Worm (Caenorhabditis elegans) whole organism, mixed stage, embryonic: Measurements from ENCODE around the gene twk-5.
A peak's percentile ranks its signal among the peaks of the same experiment; 100 is the strongest.

Experiments
- M03D4.4 ChIP-seq: sonication (generic microtip); optimal IDR thresholded peaks from 2 replicates; lab custom pipeline; 2017; ENCODE audit warnings: mild to moderate bottlenecking, missing genetic modification characterization, missing compliant biosample characterization
- bed-3 ChIP-seq: fragments of 200-800 bp; sonication (Bioruptor generic); optimal IDR thresholded peaks from 3 replicates; lab custom pipeline; 2018; ENCODE audit warnings: mild to moderate bottlenecking, missing genetic modification characterization, moderate library complexity, missing compliant biosample characterization
- blmp-1 ChIP-seq: fragments of 150-350 bp; optimal IDR thresholded peaks from 2 replicates; lab custom pipeline; 2014; ENCODE audit warnings: missing biosample characterization, missing genetic modification characterization
- ceh-39 ChIP-seq: fragments of 150-350 bp; optimal IDR thresholded peaks from 2 replicates; lab custom pipeline; 2014; ENCODE audit warnings: missing biosample characterization, missing genetic modification characterization
- ceh-43 ChIP-seq: fragments of 200-800 bp; sonication (Bioruptor generic); optimal IDR thresholded peaks from 2 replicates; lab custom pipeline; 2018; ENCODE audit warnings: mild to moderate bottlenecking, missing genetic modification characterization, moderate library complexity, missing compliant biosample characterization
- ceh-83 ChIP-seq: fragments of 200-800 bp; sonication (Bioruptor generic); optimal IDR thresholded peaks from 2 replicates; lab custom pipeline; 2018; ENCODE audit warnings: mild to moderate bottlenecking, missing genetic modification characterization, missing compliant biosample characterization
- ces-1 ChIP-seq: fragments of 150-350 bp; optimal IDR thresholded peaks from 2 replicates; lab custom pipeline; 2014; ENCODE audit warnings: missing biosample characterization, missing genetic modification reagents, missing genetic modification characterization
- cnd-1 ChIP-seq: fragments of 200-800 bp; sonication (Bioruptor generic); optimal IDR thresholded peaks from 2 replicates; lab custom pipeline; 2018; ENCODE audit warnings: mild to moderate bottlenecking, missing genetic modification characterization, missing compliant biosample characterization
- drap-1 ChIP-seq: fragments of 200-800 bp; sonication (Bioruptor generic); optimal IDR thresholded peaks from 3 replicates; lab custom pipeline; 2018; ENCODE audit warnings: mild to moderate bottlenecking, missing genetic modification characterization, missing compliant biosample characterization
- elt-1 ChIP-seq: sonication (generic microtip); optimal IDR thresholded peaks from 2 replicates; lab custom pipeline; 2017; ENCODE audit warnings: missing genetic modification characterization, mild to moderate bottlenecking, missing compliant biosample characterization, antibody characterized with exemption, moderate library complexity, borderline replicate concordance; ENCODE audit not compliant: insufficient read depth
- elt-3 ChIP-seq: fragments of 150-350 bp; optimal IDR thresholded peaks from 2 replicates; lab custom pipeline; 2014; ENCODE audit warnings: missing biosample characterization, missing genetic modification characterization
- flh-1 ChIP-seq: fragments of 200-800 bp; sonication (Bioruptor generic); optimal IDR thresholded peaks from 2 replicates; lab custom pipeline; 2018; ENCODE audit warnings: mild to moderate bottlenecking, missing genetic modification characterization, moderate library complexity, missing compliant biosample characterization
- ham-2 ChIP-seq: fragments of 200-800 bp; sonication (Bioruptor generic); optimal IDR thresholded peaks from 2 replicates; lab custom pipeline; 2018; ENCODE audit warnings: mild to moderate bottlenecking, missing genetic modification characterization, missing compliant biosample characterization
- hlh-1 ChIP-seq: fragments of 150-350 bp; optimal IDR thresholded peaks from 2 replicates; lab custom pipeline; 2014; ENCODE audit warnings: missing biosample characterization, missing genetic modification reagents, missing genetic modification characterization
- lin-13 ChIP-seq: fragments of 150-350 bp; optimal IDR thresholded peaks from 2 replicates; lab custom pipeline; 2014; ENCODE audit warnings: missing biosample characterization, missing genetic modification characterization
- lin-32 ChIP-seq: fragments of 200-800 bp; sonication (Bioruptor generic); optimal IDR thresholded peaks from 2 replicates; lab custom pipeline; 2018; ENCODE audit warnings: mild to moderate bottlenecking, missing genetic modification characterization, missing compliant biosample characterization
- lsy-2 ChIP-seq: fragments of 150-350 bp; optimal IDR thresholded peaks from 2 replicates; lab custom pipeline; 2014; ENCODE audit warnings: missing biosample characterization, missing genetic modification characterization
- mab-5 ChIP-seq: fragments of 150-350 bp; optimal IDR thresholded peaks from 2 replicates; lab custom pipeline; 2014; ENCODE audit warnings: missing biosample characterization, missing genetic modification characterization
- mep-1 ChIP-seq: fragments of 150-350 bp; optimal IDR thresholded peaks from 2 replicates; lab custom pipeline; 2017; ENCODE audit warnings: missing biosample characterization, missing genetic modification reagents, missing genetic modification characterization, inconsistent platforms
- mls-2 ChIP-seq: sonication (generic microtip); optimal IDR thresholded peaks from 2 replicates; lab custom pipeline; 2016; ENCODE audit warnings: mild to moderate bottlenecking, missing genetic modification characterization, moderate library complexity, missing compliant biosample characterization
- nhr-12 ChIP-seq: fragments of 150-350 bp; optimal IDR thresholded peaks from 2 replicates; lab custom pipeline; 2014; ENCODE audit warnings: missing biosample characterization, missing genetic modification characterization
- nhr-2 ChIP-seq: fragments of 150-350 bp; optimal IDR thresholded peaks from 2 replicates; lab custom pipeline; 2014; ENCODE audit warnings: missing biosample characterization, missing genetic modification characterization
- nhr-28 ChIP-seq: fragments of 150-350 bp; optimal IDR thresholded peaks from 2 replicates; lab custom pipeline; 2014; ENCODE audit warnings: missing biosample characterization, missing genetic modification characterization
- nhr-76 ChIP-seq: sonication (generic microtip); optimal IDR thresholded peaks from 2 replicates; lab custom pipeline; 2017; ENCODE audit warnings: missing biosample characterization, missing genetic modification characterization
- pha-4 ChIP-seq: fragments of 150-350 bp; optimal IDR thresholded peaks from 2 replicates; lab custom pipeline; 2018; ENCODE audit warnings: missing biosample characterization, missing genetic modification reagents, missing genetic modification characterization
- sptf-1 ChIP-seq: sonication (generic microtip); optimal IDR thresholded peaks from 2 replicates; lab custom pipeline; 2017; ENCODE audit warnings: mild to moderate bottlenecking, missing genetic modification characterization, moderate library complexity, missing compliant biosample characterization
- tbx-8 ChIP-seq: fragments of 200-800 bp; sonication (Bioruptor generic); optimal IDR thresholded peaks from 2 replicates; lab custom pipeline; 2018; ENCODE audit warnings: mild to moderate bottlenecking, missing genetic modification characterization, moderate library complexity, missing compliant biosample characterization
- unc-120 ChIP-seq: sonication (generic microtip); optimal IDR thresholded peaks from 2 replicates; lab custom pipeline; 2017; ENCODE audit warnings: missing genetic modification characterization, missing compliant biosample characterization; ENCODE audit not compliant: poor library complexity, severe bottlenecking
- unc-39 ChIP-seq: fragments of 150-350 bp; optimal IDR thresholded peaks from 2 replicates; lab custom pipeline; 2014; ENCODE audit warnings: missing biosample characterization, missing genetic modification characterization
- unc-62 ChIP-seq: fragments of 150-350 bp; optimal IDR thresholded peaks from 2 replicates; lab custom pipeline; 2014; ENCODE audit warnings: missing biosample characterization, missing genetic modification reagents, missing genetic modification characterization
- zip-8 ChIP-seq: fragments of 150-350 bp; optimal IDR thresholded peaks from 2 replicates; lab custom pipeline; 2014; ENCODE audit warnings: missing biosample characterization, missing genetic modification characterization
- ztf-11 ChIP-seq: fragments of 150-350 bp; optimal IDR thresholded peaks from 2 replicates; lab custom pipeline; 2014; ENCODE audit warnings: missing biosample characterization, missing genetic modification characterization

twk-5 gene

ce11 chrII:11521300-11521699 lies 36.2 kb upstream of the twk-5 start, which contains the start of gene Y62F5A.10:
Gene Y62F5A.10 (plus strand): TSS chrII:11521600.
- TF ChIP-seq ceh-39 (tag; lab: Kevin White, UChicago) (no peak), mep-1 (no peak), lin-32 (no peak)

ce11 chrII:11518184-11518583 lies 33.1 kb upstream of the twk-5 start, which contains the start of gene B0334.10:
Gene B0334.10 (plus strand): TSS chrII:11518484.
- TF ChIP-seq elt-3 (tag; lab: Kevin White, UChicago): no peak
- no peak for TF ChIP-seq ceh-43 (GFP tag; lab: Kevin White, UChicago)
- no peak for TF ChIP-seq blmp-1 (tag; lab: Kevin White, UChicago)
- no peak for TF ChIP-seq M03D4.4 (tag; lab: Kevin White, UChicago)
- no peak for TF ChIP-seq nhr-76 (tag; lab: Kevin White, UChicago)
- no peak for TF ChIP-seq mls-2 (tag; lab: Kevin White, UChicago)
- TF ChIP-seq elt-1 (tag; lab: Kevin White, UChicago): no peak
- no peak for TF ChIP-seq unc-39 (tag; lab: Kevin White, UChicago)
- TF ChIP-seq drap-1 (GFP tag; lab: Kevin White, UChicago): no peak
- TF ChIP-seq sptf-1: no peak
- no peak for TF ChIP-seq mab-5
- no peak for TF ChIP-seq lin-32

DNA sequence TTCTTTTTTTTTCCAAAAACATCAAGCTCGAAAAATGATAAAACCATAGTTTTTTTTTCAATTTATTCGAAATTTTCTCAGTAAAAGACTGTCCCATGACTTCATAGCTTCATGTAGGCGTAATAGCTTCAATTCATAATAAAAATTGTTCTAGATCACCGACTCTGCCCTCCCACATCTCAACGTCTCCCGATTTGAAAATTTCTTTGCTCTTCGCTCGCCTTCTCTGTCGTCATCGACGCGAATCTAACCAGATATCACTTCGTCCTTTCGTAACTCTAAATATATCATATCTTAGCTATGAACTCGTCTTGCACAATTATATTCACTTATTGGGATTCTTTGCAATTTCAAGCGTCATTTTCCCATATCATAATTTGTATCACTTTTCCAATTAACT lies 29.7 kb upstream of the twk-5 start, which contains the start of gene srh-44:
Gene srh-44 (plus strand): TSS at position 301 of the 400 bp plus-strand sequence.
- TF ChIP-seq unc-120 (tag; lab: Kevin White, UChicago) (no peak), elt-1 (tag; lab: Kevin White, UChicago) (no peak), nhr-76 (tag; lab: Kevin White, UChicago) (no peak)
- TF ChIP-seq, all 35 proteins: peak for 0

DNA sequence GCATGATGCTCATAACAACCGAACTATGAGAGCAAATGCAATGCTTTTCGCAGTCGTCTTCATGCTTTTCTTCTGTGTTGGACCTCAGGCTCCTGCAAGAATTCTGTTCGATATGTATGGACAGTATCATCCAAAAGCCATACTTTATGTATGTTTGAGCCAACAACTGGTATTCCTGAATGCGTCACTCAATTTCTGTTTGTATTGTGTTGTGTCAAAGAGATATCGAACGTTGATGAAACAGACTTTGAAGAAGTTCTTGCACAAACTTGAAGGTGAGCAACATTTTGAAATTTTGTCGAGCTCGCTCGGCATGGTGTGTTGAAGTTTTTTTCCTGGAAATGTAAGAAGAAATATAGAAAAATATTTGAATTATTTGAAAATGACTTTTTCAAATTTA lies 27.8 kb upstream of the twk-5 start:
- TF ChIP-seq lin-13 (tag; lab: Kevin White, UChicago): no peak
- TF ChIP-seq ceh-83 (GFP tag; lab: Kevin White, UChicago): no peak
- no peak for TF ChIP-seq ces-1 (GFP tag; lab: Kevin White, UChicago)
- no peak for TF ChIP-seq lin-32
- no peak for TF ChIP-seq zip-8 (tag; lab: Kevin White, UChicago)
- no peak for TF ChIP-seq hlh-1
- no peak for TF ChIP-seq tbx-8
- TF ChIP-seq blmp-1 (tag; lab: Kevin White, UChicago): no peak
- no peak for TF ChIP-seq ham-2 (GFP tag; lab: Kevin White, UChicago)
- no peak for TF ChIP-seq drap-1 (GFP tag; lab: Kevin White, UChicago)
- TF ChIP-seq pha-4 (tag; lab: Kevin White, UChicago): no peak
- TF ChIP-seq lsy-2 (tag; lab: Kevin White, UChicago): no peak
- TF ChIP-seq mab-5: no peak
- TF ChIP-seq bed-3 (GFP tag; lab: Kevin White, UChicago): no peak

DNA sequence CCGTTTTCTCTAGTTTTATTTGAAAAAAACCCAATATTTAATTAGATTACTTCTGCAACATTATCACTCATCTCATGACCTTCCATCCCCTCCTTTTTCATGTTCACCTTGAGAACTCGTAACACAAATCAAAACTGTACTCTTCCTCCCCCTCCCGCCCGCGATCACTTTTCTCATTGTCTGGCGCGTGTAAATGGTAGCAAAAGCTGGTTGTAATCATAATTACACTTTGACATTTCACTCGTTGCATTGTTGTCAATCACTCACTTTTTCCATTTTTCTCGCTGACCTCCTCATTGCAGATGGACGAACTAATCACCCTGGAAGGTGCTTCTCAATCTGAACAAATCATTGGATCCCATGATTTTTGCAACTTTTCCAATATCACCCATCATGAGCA lies 25.3 kb upstream of the twk-5 start, which contains the start of gene npr-41:
Gene npr-41 (plus strand): TSS at position 301 of the 400 bp plus-strand sequence.
- TF ChIP-seq elt-1 (tag; lab: Kevin White, UChicago): no peak
- no peak for TF ChIP-seq nhr-12 (tag; lab: Kevin White, UChicago)
- no peak for TF ChIP-seq nhr-2 (tag; lab: Kevin White, UChicago)
- TF ChIP-seq flh-1 (GFP tag; lab: Kevin White, UChicago): no peak
- no peak for TF ChIP-seq hlh-1
- TF ChIP-seq ztf-11 (tag; lab: Kevin White, UChicago): no peak
- no peak for TF ChIP-seq elt-3 (tag; lab: Kevin White, UChicago)
- TF ChIP-seq sptf-1: no peak
- no peak for TF ChIP-seq nhr-76 (tag; lab: Kevin White, UChicago)
- no peak for TF ChIP-seq tbx-8
- no peak for TF ChIP-seq bed-3 (GFP tag; lab: Kevin White, UChicago)
- TF ChIP-seq cnd-1: no peak
- TF ChIP-seq mab-5: no peak

- TF ChIP-seq unc-62 (GFP tag; lab: Kevin White, UChicago) (no peak), elt-3 (tag; lab: Kevin White, UChicago) (no peak), tbx-8 (no peak), M03D4.4 (tag; lab: Kevin White, UChicago) (no peak), ztf-11 (tag; lab: Kevin White, UChicago) (no peak), mab-5 (no peak), nhr-12 (tag; lab: Kevin White, UChicago) (no peak), elt-1 (tag; lab: Kevin White, UChicago) (no peak), hlh-1 (no peak), lsy-2 (tag; lab: Kevin White, UChicago) (no peak), ham-2 (GFP tag; lab: Kevin White, UChicago) (peak; percentile 23), nhr-28 (tag; lab: Kevin White, UChicago) (no peak), nhr-76 (tag; lab: Kevin White, UChicago) (no peak), nhr-2 (tag; lab: Kevin White, UChicago) (no peak), sptf-1 (peak; percentile 23)
These were observed 18.7 kb upstream of the twk-5 start for ce11 chrII:11503761-11504160.
